Worm (Caenorhabditis elegans) whole organism, L4 larva: Measurements from ENCODE around the gene F58A4.1.

Experiments
- F26F4.8 ChIP-seq: fragments of 200-800 bp; sonication (Bioruptor generic); conservative IDR thresholded peaks from 2 replicates; pipeline ENCODE4 v1.3.6; 2022; ENCODE audit warnings: missing genetic modification characterization, missing compliant biosample characterization
- F37D6.2 ChIP-seq: sonication (generic microtip); optimal IDR thresholded peaks from 2 replicates; lab custom pipeline; 2016; ENCODE audit warnings: mild to moderate bottlenecking, missing genetic modification characterization, missing compliant biosample characterization
- F44E2.7 ChIP-seq: fragments of 200-800 bp; sonication (Bioruptor generic); IDR thresholded peaks from 2 replicates; pipeline ENCODE4 v2.1.2; 2022; ENCODE audit warnings: missing genetic modification characterization, missing compliant biosample characterization
- R02D3.7 ChIP-seq: fragments of 150-350 bp; sonication (generic microtip); optimal IDR thresholded peaks from 3 replicates; lab custom pipeline; 2014; ENCODE audit warnings: missing biosample characterization, missing genetic modification characterization
- T20F7.1 ChIP-seq: fragments of 200-800 bp; sonication (Bioruptor generic); optimal IDR thresholded peaks from 2 replicates; lab custom pipeline; 2018; ENCODE audit warnings: mild to moderate bottlenecking, missing genetic modification characterization, missing compliant biosample characterization
- Y48G9A.11 ChIP-seq: fragments of 200-800 bp; sonication (Bioruptor generic); IDR thresholded peaks from 2 replicates; pipeline ENCODE4 v1.3.6; 2022; ENCODE audit warnings: missing genetic modification reagents, missing genetic modification characterization, missing compliant biosample characterization
- ZK337.2 ChIP-seq: fragments of 200-800 bp; sonication (Bioruptor generic); IDR thresholded peaks from 2 replicates; pipeline ENCODE4 v1.3.6; 2022; ENCODE audit warnings: missing genetic modification reagents, missing genetic modification characterization, missing compliant biosample characterization
- ZK546.5 ChIP-seq, 2 experiments: sonication (generic microtip); optimal IDR thresholded peaks; 2 replicates each; lab custom pipeline; 2017; ENCODE audit warnings: missing biosample characterization in 2 of 2, missing genetic modification characterization in 2 of 2
- aha-1 ChIP-seq: fragments of 150-350 bp; peaks from one replicate; lab custom pipeline; 2014; ENCODE audit warnings: missing biosample characterization, missing genetic modification characterization
- attf-4 ChIP-seq: sonication (generic microtip); optimal IDR thresholded peaks from 3 replicates; lab custom pipeline; 2017; ENCODE audit warnings: missing biosample characterization, missing genetic modification characterization
- ces-1 ChIP-seq: fragments of 150-350 bp; sonication (generic microtip); optimal IDR thresholded peaks from 4 replicates; lab custom pipeline; 2014; ENCODE audit warnings: missing biosample characterization, missing genetic modification reagents, missing genetic modification characterization
- ctbp-1 ChIP-seq: fragments of 200-800 bp; sonication (Bioruptor generic); IDR thresholded peaks from 2 replicates; pipeline ENCODE4 v1.3.6; 2022; ENCODE audit warnings: missing genetic modification reagents, missing genetic modification characterization, missing compliant biosample characterization
- daf-16 ChIP-seq, 3 experiments: sonication (generic microtip); optimal IDR thresholded peaks; 2 replicates each; lab custom pipeline; 2016 to 2017; ENCODE audit warnings: missing genetic modification characterization in 3 of 3, missing genetic modification reagents in 3 of 3, mild to moderate bottlenecking in 2 of 3, missing compliant biosample characterization in 2 of 3, missing biosample characterization in 1 of 3, moderate library complexity in 1 of 3
- dmd-6 ChIP-seq: fragments of 200-800 bp; sonication (Bioruptor generic); IDR thresholded peaks from 2 replicates; pipeline ENCODE4 v1.3.6; 2022; ENCODE audit warnings: missing genetic modification reagents, missing genetic modification characterization, missing compliant biosample characterization
- dmd-8 ChIP-seq: fragments of 200-800 bp; sonication (Bioruptor generic); IDR thresholded peaks from 2 replicates; pipeline ENCODE4 v1.3.6; 2022; ENCODE audit warnings: missing genetic modification characterization, missing compliant biosample characterization
- dmd-9 ChIP-seq: fragments of 200-800 bp; sonication (Bioruptor generic); IDR thresholded peaks from 2 replicates; pipeline ENCODE4 v1.3.6; 2022; ENCODE audit warnings: missing genetic modification reagents, missing genetic modification characterization, missing compliant biosample characterization
- duxl-1 ChIP-seq: sonication (generic microtip); optimal IDR thresholded peaks from 2 replicates; lab custom pipeline; 2016; ENCODE audit warnings: mild to moderate bottlenecking, missing genetic modification characterization, moderate library complexity, missing compliant biosample characterization; ENCODE audit not compliant: poor library complexity
- egl-43 ChIP-seq: fragments of 200-800 bp; sonication (Bioruptor generic); IDR thresholded peaks from 2 replicates; pipeline ENCODE4 v1.3.6; 2022; ENCODE audit warnings: missing genetic modification reagents, missing genetic modification characterization, missing compliant biosample characterization
- fkh-10 ChIP-seq: fragments of 150-350 bp; optimal IDR thresholded peaks from 2 replicates; lab custom pipeline; 2014; ENCODE audit warnings: missing biosample characterization, missing genetic modification reagents, missing genetic modification characterization
- fos-1 ChIP-seq: fragments of 150-350 bp; optimal IDR thresholded peaks from 2 replicates; lab custom pipeline; 2014; ENCODE audit warnings: missing biosample characterization, missing genetic modification characterization
- hlh-30 ChIP-seq: sonication (generic microtip); optimal IDR thresholded peaks from 2 replicates; lab custom pipeline; 2017; ENCODE audit warnings: antibody characterized with exemption, mild to moderate bottlenecking, missing genetic modification characterization, missing compliant biosample characterization; ENCODE audit not compliant: insufficient read depth
- jun-1 ChIP-seq: fragments of 150-350 bp; optimal IDR thresholded peaks from 2 replicates; lab custom pipeline; 2014; ENCODE audit warnings: missing biosample characterization, missing genetic modification reagents, missing genetic modification characterization
- lin-29 ChIP-seq: fragments of 200-800 bp; sonication (Bioruptor generic); IDR thresholded peaks from 2 replicates; pipeline ENCODE4 v1.3.6; 2022; ENCODE audit warnings: missing genetic modification reagents, missing genetic modification characterization, missing compliant biosample characterization
- lin-38 ChIP-seq: fragments of 200-800 bp; sonication (Bioruptor generic); IDR thresholded peaks from 2 replicates; pipeline ENCODE4 v1.3.6; 2022; ENCODE audit warnings: missing genetic modification reagents, missing genetic modification characterization, missing compliant biosample characterization
- madf-5 ChIP-seq, 2 experiments: fragments of 200-800 bp; sonication (Bioruptor generic); IDR thresholded peaks; 2 replicates each; pipeline ENCODE4 v1.3.6; 2022; ENCODE audit warnings: missing compliant biosample characterization in 2 of 2, missing genetic modification characterization in 2 of 2
- mdt-29 ChIP-seq: fragments of 200-800 bp; sonication (Bioruptor generic); IDR thresholded peaks from 2 replicates; pipeline ENCODE4 v1.3.6; 2022; ENCODE audit warnings: missing genetic modification reagents, missing genetic modification characterization, missing compliant biosample characterization
- mep-1 ChIP-seq: fragments of 150-350 bp; sonication (generic microtip); optimal IDR thresholded peaks from 3 replicates; lab custom pipeline; 2014; ENCODE audit warnings: missing biosample characterization, missing genetic modification characterization
- mes-2 ChIP-seq: sonication (generic microtip); optimal IDR thresholded peaks from 2 replicates; lab custom pipeline; 2016; ENCODE audit warnings: missing genotype, mild to moderate bottlenecking, missing genetic modification characterization, missing compliant biosample characterization; ENCODE audit not compliant: poor library complexity, severe bottlenecking
- nhr-102 ChIP-seq: sonication (generic microtip); optimal IDR thresholded peaks from 2 replicates; lab custom pipeline; 2016; ENCODE audit warnings: mild to moderate bottlenecking, missing genetic modification characterization, moderate library complexity, missing compliant biosample characterization
- nhr-11 ChIP-seq: fragments of 150-350 bp; optimal IDR thresholded peaks from 2 replicates; lab custom pipeline; 2014; ENCODE audit warnings: missing biosample characterization, missing genetic modification characterization
- nhr-25 ChIP-seq: sonication (generic microtip); optimal IDR thresholded peaks from 2 replicates; lab custom pipeline; 2017; ENCODE audit warnings: missing genetic modification characterization, mild to moderate bottlenecking, missing compliant biosample characterization, antibody characterized with exemption, moderate library complexity, borderline replicate concordance; ENCODE audit not compliant: insufficient read depth
- nhr-41 ChIP-seq: fragments of 200-800 bp; sonication (Bioruptor generic); IDR thresholded peaks from 2 replicates; pipeline ENCODE4 v1.3.6; 2022; ENCODE audit warnings: missing genetic modification reagents, missing genetic modification characterization, missing compliant biosample characterization
- nhr-6 ChIP-seq: fragments of 150-350 bp; optimal IDR thresholded peaks from 2 replicates; lab custom pipeline; 2014; ENCODE audit warnings: missing biosample characterization, missing genetic modification characterization
- nhr-76 ChIP-seq: fragments of 150-350 bp; optimal IDR thresholded peaks from 2 replicates; lab custom pipeline; 2014; ENCODE audit warnings: missing biosample characterization, missing genetic modification characterization
- pha-4 ChIP-seq, 2 experiments: fragments of 150-350 bp in 1 of 2; fragments of 200-800 bp in 1 of 2; sonication (Bioruptor generic) in 1 of 2; IDR thresholded peaks in 1 of 2; optimal IDR thresholded peaks in 1 of 2; 2 replicates each; pipeline versions ENCODE4 v1.3.6 to Lab custom; 2014 to 2022; ENCODE audit warnings: missing genetic modification characterization in 2 of 2, missing genetic modification reagents in 2 of 2, missing biosample characterization in 1 of 2, missing compliant biosample characterization in 1 of 2
- php-3 ChIP-seq: fragments of 200-800 bp; sonication (Bioruptor generic); IDR thresholded peaks from 2 replicates; pipeline ENCODE4 v1.3.6; 2022; ENCODE audit warnings: missing genetic modification reagents, missing genetic modification characterization, missing compliant biosample characterization
- pqm-1 ChIP-seq: sonication (generic microtip); optimal IDR thresholded peaks from 2 replicates; lab custom pipeline; 2017; ENCODE audit warnings: missing biosample characterization, missing genetic modification characterization
- sdz-12 ChIP-seq: fragments of 200-800 bp; sonication (Bioruptor generic); optimal IDR thresholded peaks from 2 replicates; lab custom pipeline; 2018; ENCODE audit warnings: mild to moderate bottlenecking, missing genetic modification characterization, missing compliant biosample characterization
- skn-1 ChIP-seq: fragments of 150-350 bp; optimal IDR thresholded peaks from 2 replicates; lab custom pipeline; 2014; ENCODE audit warnings: missing biosample characterization, missing genetic modification characterization
- snpc-4 ChIP-seq: fragments of 150-350 bp; optimal IDR thresholded peaks from 2 replicates; lab custom pipeline; 2014; ENCODE audit warnings: missing biosample characterization, missing genetic modification characterization
- spr-1 ChIP-seq: sonication (generic microtip); optimal IDR thresholded peaks from 2 replicates; lab custom pipeline; 2016; ENCODE audit warnings: mild to moderate bottlenecking, missing genetic modification characterization, missing compliant biosample characterization
- tra-1 ChIP-seq: fragments of 200-800 bp; sonication (Bioruptor generic); IDR thresholded peaks from 2 replicates; pipeline ENCODE4 v1.3.6; 2022; ENCODE audit warnings: missing genetic modification reagents, missing genetic modification characterization, missing compliant biosample characterization
- unc-130 ChIP-seq: sonication (generic microtip); optimal IDR thresholded peaks from 2 replicates; lab custom pipeline; 2016; ENCODE audit warnings: missing genetic modification reagents, missing genetic modification characterization, missing compliant biosample characterization
- unc-62 ChIP-seq, 3 experiments: fragments of 150-350 bp in 1 of 3; sonication (generic microtip); optimal IDR thresholded peaks in 2 of 3; peaks in 1 of 3; 1 replicate in 1 of 3; 2 replicates in 2 of 3; lab custom pipeline; 2014 to 2017; ENCODE audit warnings: missing biosample characterization in 3 of 3, missing genetic modification characterization in 3 of 3, missing genetic modification reagents in 3 of 3, missing genotype in 1 of 3
- zfp-2 ChIP-seq: sonication (generic microtip); optimal IDR thresholded peaks from 2 replicates; lab custom pipeline; 2016; ENCODE audit warnings: mild to moderate bottlenecking, missing genetic modification characterization, missing compliant biosample characterization
- zip-11 ChIP-seq: fragments of 200-800 bp; sonication (Bioruptor generic); IDR thresholded peaks from 2 replicates; pipeline ENCODE4 v1.3.6; 2022; ENCODE audit warnings: missing genetic modification characterization, missing compliant biosample characterization
- ztf-11 ChIP-seq: fragments of 150-350 bp; optimal IDR thresholded peaks from 2 replicates; lab custom pipeline; 2014; ENCODE audit warnings: missing biosample characterization, missing genetic modification characterization

Gene F58A4.1

ce11 chrIII:9631117-9631655 lies 32.9 kb downstream of the F58A4.1 start, which contains the start of gene ubc-7 (continued):
- TF ChIP-seq php-3 (GFP tag; lab: Robert Waterston, UW) (no peak), spr-1 (tag; lab: Kevin White, UChicago) (peak; percentile 15), unc-130 (GFP tag; lab: Kevin White, UChicago) (peak; percentile 50), T20F7.1 (peak; percentile 65), Y48G9A.11 (GFP tag; lab: Robert Waterston, UW) (no peak), lin-29 (GFP tag; lab: Robert Waterston, UW) (no peak), attf-4 (tag; lab: Kevin White, UChicago) (no peak), zip-11 (GFP tag; lab: Robert Waterston, UW) (no peak), unc-62 (GFP tag; optimal IDR thresholded peaks at IDR 0.05 in 1 of 2; lab: Kevin White, UChicago) (no peak), unc-62 (tag; optimal IDR thresholded peaks at IDR 0.05; lab: Kevin White, UChicago) (no peak), lin-38 (GFP tag; lab: Robert Waterston, UW) (peak; percentile 80), nhr-41 (no peak), pha-4 (GFP tag; IDR thresholded peaks at IDR 0.05; lab: Robert Waterston, UW) (0 out of 2 replicates have a peak, but pooled peaks have one; percentile 35), pha-4 (tag; optimal IDR thresholded peaks at IDR 0.05; lab: Kevin White, UChicago) (peak; percentile 74), pqm-1 (no peak), ZK337.2 (GFP tag; lab: Robert Waterston, UW) (no peak), nhr-11 (tag; lab: Kevin White, UChicago) (peak; percentile 32), aha-1 (tag; lab: Kevin White, UChicago) (peak; percentile 92), fos-1 (tag; lab: Kevin White, UChicago) (no peak), fkh-10 (no peak), dmd-8 (GFP tag; lab: Robert Waterston, UW) (no peak), F26F4.8 (GFP tag; lab: Robert Waterston, UW) (no peak), nhr-76 (no peak), skn-1 (tag; lab: Kevin White, UChicago) (no peak), ZK546.5 (tag; optimal IDR thresholded peaks at IDR 0.05; lab: Kevin White, UChicago) (no peak), tra-1 (GFP tag; lab: Robert Waterston, UW) (no peak), ces-1 (GFP tag; lab: Kevin White, UChicago) (no peak), zfp-2 (tag; lab: Kevin White, UChicago) (no peak), nhr-102 (tag; lab: Kevin White, UChicago) (peak; percentile 21), dmd-6 (GFP tag; lab: Robert Waterston, UW) (peak; percentile 48), nhr-6 (tag; lab: Kevin White, UChicago) (peak; percentile 96), snpc-4 (no peak), hlh-30 (peak; percentile 98), dmd-9 (GFP tag; lab: Robert Waterston, UW) (no peak), jun-1 (tag; lab: Kevin White, UChicago) (no peak), ctbp-1 (GFP tag; lab: Robert Waterston, UW) (no peak), madf-5 (GFP tag; IDR thresholded peaks at IDR 0.05; lab: Robert Waterston, UW) (no peak), sdz-12 (GFP tag; lab: Kevin White, UChicago) (no peak), nhr-25 (tag; lab: Kevin White, UChicago) (peak; percentile 72), R02D3.7 (tag; lab: Kevin White, UChicago) (no peak), F44E2.7 (no peak), egl-43 (no peak), ztf-11 (tag; lab: Kevin White, UChicago) (no peak), mes-2 (tag; lab: Kevin White, UChicago) (peak; percentile 67), F37D6.2 (tag; lab: Kevin White, UChicago) (no peak), duxl-1 (tag; lab: Kevin White, UChicago) (peak; percentile 28), mdt-29 (GFP tag; lab: Robert Waterston, UW) (no peak), mep-1 (tag; lab: Kevin White, UChicago) (peak; percentile 85), daf-16 (GFP tag; optimal IDR thresholded peaks at IDR 0.05; lab: Kevin White, UChicago) (no peak), daf-16 (tag; optimal IDR thresholded peaks at IDR 0.05; lab: Kevin White, UChicago) (peak; percentile 62)
